Fruit fly (Drosophila melanogaster) Kc167 (cell line): Measurements from ENCODE around the gene fy.

Experiments used
- Myc ChIP-seq: fragments of >200 bp; optimal IDR thresholded peaks from 2 replicates; lab custom pipeline; 2017; ENCODE audit warnings: missing external identifiers
- Sin3A ChIP-seq: fragments of >200 bp; optimal IDR thresholded peaks from 2 replicates; lab custom pipeline; 2018; ENCODE audit warnings: missing external identifiers
- h ChIP-seq: fragments of >200 bp; optimal IDR thresholded peaks from 3 replicates; lab custom pipeline; 2018; ENCODE audit warnings: missing external identifiers
- insv ChIP-seq: fragments of >200 bp; optimal IDR thresholded peaks from 3 replicates; lab custom pipeline; 2018; ENCODE audit warnings: missing external identifiers
- psq ChIP-seq: fragments of >200 bp; optimal IDR thresholded peaks from 2 replicates; lab custom pipeline; 2017; ENCODE audit warnings: missing external identifiers
- ttk ChIP-seq: sonication (Bioruptor generic); optimal IDR thresholded peaks from 2 replicates; lab custom pipeline; 2017; ENCODE audit warnings: missing external identifiers

fy gene

dm6 chr2L:8402928-8403285 is at the start of gene fy:
Gene fy (minus strand): TSS chr2L:8403280.
- TF ChIP-seq Myc = no peak
- TF ChIP-seq psq (lab: Kevin White, UChicago) = no peak
- no peak for TF ChIP-seq h (lab: Kevin White, UChicago)
- TF ChIP-seq Sin3A (lab: Kevin White, UChicago) = no peak
- TF ChIP-seq insv (lab: Kevin White, UChicago) = no peak
- TF ChIP-seq ttk (lab: Kevin White, UChicago) = no peak

DNA sequence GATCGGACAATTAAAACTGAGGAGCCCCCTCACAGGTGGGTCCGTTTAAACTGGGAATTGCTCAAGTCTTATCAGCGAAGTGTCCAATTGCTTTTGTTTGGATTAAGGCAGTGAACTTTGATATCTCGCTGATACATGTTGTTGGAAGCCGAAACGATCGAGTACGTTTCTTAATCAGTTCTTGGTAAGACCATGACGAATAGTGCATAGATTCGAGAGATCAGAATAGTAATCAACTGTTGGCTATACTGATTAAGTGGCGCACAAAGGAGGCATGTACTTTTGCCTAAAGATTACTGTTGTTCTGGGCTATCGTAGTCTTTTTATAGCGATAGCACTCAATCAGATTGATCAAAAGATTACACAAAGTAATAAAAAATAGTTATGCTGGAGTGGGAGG is 48.4 kb upstream of the fy start:
- TF ChIP-seq Sin3A (lab: Kevin White, UChicago) = no peak
- no peak for TF ChIP-seq Myc
- no peak for TF ChIP-seq insv (lab: Kevin White, UChicago)
- TF ChIP-seq psq (lab: Kevin White, UChicago) = no peak
- no peak for TF ChIP-seq h (lab: Kevin White, UChicago)
- TF ChIP-seq ttk (lab: Kevin White, UChicago) = no peak

- TF ChIP-seq insv (lab: Kevin White, UChicago) (no peak), psq (lab: Kevin White, UChicago) (no peak), Sin3A (lab: Kevin White, UChicago) (no peak), Myc (no peak), h (lab: Kevin White, UChicago) (no peak), ttk (lab: Kevin White, UChicago) (no peak)
These were observed 46.3 kb upstream of the fy start, which contains the start of gene Aasdh for dm6 chr2L:8449358-8449757. Gene Aasdh (minus strand): TSS chr2L:8449576.

dm6 chr2L:8442147-8442546 is 39.1 kb upstream of the fy start, which contains the start of gene CG31897:
Gene CG31897 (plus strand): TSS chr2L:8442447.
- no peak for TF ChIP-seq psq (lab: Kevin White, UChicago)
- no peak for TF ChIP-seq Myc
- no peak for TF ChIP-seq h (lab: Kevin White, UChicago)
- no peak for TF ChIP-seq ttk (lab: Kevin White, UChicago)
- no peak for TF ChIP-seq insv (lab: Kevin White, UChicago)
- TF ChIP-seq Sin3A (lab: Kevin White, UChicago) = no peak

dm6 chr2L:8438052-8438451 is 35.0 kb upstream of the fy start, which contains the start of gene mus201:
Gene mus201 (plus strand): TSS chr2L:8438169.
- TF ChIP-seq psq (lab: Kevin White, UChicago) (no peak), ttk (lab: Kevin White, UChicago) (no peak), h (lab: Kevin White, UChicago) (no peak)

- TF ChIP-seq ttk (lab: Kevin White, UChicago) (no peak), psq (lab: Kevin White, UChicago) (no peak), insv (lab: Kevin White, UChicago) (no peak), Sin3A (lab: Kevin White, UChicago) (no peak), Myc (no peak), h (lab: Kevin White, UChicago) (no peak)
These were observed 34.1 kb upstream of the fy start, which contains the start of the genes D12 and Chrac-14 for dm6 chr2L:8437176-8437575. Gene D12 (minus strand): TSS chr2L:8437365. Gene Chrac-14 (plus strand): TSS chr2L:8437405.

DNA sequence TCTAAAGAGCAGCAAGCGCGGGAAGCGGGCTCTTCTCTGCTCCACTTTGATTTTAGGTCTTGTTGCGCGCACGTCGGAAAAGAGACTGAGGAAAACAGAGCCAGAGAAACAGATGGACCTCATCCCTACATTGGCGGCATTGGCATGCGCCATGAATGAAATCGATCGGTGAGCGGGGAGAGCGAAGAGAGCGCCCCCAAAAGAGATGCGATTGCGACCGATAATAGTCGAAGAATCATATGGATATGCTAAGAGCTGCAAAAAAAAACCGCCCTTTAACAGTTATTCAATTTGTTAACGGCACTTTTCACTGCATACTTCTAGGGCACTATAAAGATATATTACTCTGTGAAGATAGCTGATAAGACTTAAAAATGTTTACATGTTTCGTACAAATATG is 30.4 kb upstream of the fy start, which contains the start of gene grk:
Gene grk, minus strand, starts transcription at position 87 of the 400 bp plus-strand sequence.
- TF ChIP-seq Myc = no peak

- TF ChIP-seq Sin3A (lab: Kevin White, UChicago) = no peak
- no peak for TF ChIP-seq h (lab: Kevin White, UChicago)
- TF ChIP-seq insv (lab: Kevin White, UChicago) = no peak
- TF ChIP-seq psq (lab: Kevin White, UChicago) = no peak
- TF ChIP-seq ttk (lab: Kevin White, UChicago) = no peak
- no peak for TF ChIP-seq Myc
These were observed 29.1 kb upstream of the fy start for dm6 chr2L:8432130-8432529.

DNA sequence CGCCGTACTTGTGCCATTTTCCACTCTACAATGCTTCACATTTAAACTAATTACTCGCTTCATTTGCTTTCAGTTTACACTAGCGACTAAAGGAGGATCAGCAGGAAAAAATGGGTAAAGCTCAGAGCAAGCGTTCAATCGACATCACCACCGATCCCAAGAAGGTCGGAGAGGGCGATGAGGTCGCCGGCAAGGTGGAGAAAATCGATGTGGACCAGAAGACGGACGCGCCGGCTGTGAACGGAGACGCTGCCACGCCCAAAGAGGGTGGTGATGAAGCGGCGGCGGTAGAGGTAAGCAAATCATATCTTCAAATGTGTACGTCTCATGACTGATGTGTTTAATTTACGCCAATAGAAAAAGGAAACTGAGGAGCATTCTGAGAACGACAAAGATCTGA is 23.7 kb upstream of the fy start:
- TF ChIP-seq h (lab: Kevin White, UChicago) (no peak), Sin3A (lab: Kevin White, UChicago) (no peak), ttk (lab: Kevin White, UChicago) (no peak), insv (lab: Kevin White, UChicago) (no peak)

DNA sequence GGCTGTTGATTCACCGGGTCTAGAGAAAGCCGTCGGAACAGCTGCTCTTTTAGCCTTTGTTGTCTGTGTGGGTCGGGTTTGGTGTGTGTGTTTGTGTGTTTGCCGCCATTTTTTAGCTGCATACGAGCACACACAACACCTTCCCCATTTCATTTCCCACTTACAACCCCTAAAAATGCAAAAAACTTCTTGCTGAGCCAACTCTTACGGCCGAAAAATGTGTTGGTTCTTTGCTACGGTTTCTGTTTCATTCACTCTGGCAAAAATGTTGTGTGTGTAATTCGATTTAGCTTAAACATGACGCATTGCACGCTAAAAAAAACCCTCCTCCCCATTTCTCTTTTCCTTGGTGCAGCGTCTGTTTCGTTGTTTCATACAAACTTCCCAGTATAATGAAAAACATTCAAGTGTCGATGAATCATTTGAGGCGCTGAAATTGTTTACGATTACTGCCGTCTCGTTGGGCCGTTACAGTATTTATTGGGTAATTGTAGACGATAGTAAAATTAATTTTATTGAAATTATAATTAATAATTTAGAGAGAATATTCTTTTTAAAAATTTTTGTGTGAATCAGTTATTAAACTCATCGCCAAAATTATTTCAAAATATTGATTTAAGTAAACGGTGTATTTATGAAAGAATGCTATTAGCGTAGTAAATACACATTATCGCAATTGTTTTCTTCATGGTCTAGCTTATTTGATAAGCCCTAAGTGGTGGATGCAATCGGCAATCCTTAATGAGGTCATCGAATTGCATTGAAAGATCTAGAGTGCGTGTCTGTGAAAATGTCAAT is 23.1 kb upstream of the fy start:
- TF ChIP-seq insv (lab: Kevin White, UChicago) = no peak
- TF ChIP-seq h (lab: Kevin White, UChicago) = no peak
- no peak for TF ChIP-seq Sin3A (lab: Kevin White, UChicago)
- no peak for TF ChIP-seq Myc
- TF ChIP-seq psq (lab: Kevin White, UChicago) = no peak
- TF ChIP-seq ttk (lab: Kevin White, UChicago) = no peak

DNA sequence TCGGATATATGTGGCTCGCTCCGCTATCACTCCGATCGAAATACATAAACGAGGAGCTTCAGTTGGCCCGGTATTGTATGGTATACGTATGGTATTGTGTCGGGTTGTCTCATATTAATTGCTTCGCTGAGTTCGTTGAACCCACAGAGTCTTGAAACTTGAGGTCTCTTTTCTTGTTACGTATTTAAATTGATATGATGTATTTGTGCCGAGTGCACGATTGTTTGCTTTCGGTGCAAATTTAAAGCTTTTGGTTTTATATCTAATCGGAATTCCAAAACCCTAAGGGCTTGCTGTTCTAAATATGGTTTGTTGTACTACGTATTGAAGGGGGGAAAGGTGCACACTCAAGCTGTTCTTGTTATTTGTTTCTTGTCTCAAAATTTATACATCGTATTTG is 22.1 kb upstream of the fy start:
- no peak for TF ChIP-seq ttk (lab: Kevin White, UChicago)

DNA sequence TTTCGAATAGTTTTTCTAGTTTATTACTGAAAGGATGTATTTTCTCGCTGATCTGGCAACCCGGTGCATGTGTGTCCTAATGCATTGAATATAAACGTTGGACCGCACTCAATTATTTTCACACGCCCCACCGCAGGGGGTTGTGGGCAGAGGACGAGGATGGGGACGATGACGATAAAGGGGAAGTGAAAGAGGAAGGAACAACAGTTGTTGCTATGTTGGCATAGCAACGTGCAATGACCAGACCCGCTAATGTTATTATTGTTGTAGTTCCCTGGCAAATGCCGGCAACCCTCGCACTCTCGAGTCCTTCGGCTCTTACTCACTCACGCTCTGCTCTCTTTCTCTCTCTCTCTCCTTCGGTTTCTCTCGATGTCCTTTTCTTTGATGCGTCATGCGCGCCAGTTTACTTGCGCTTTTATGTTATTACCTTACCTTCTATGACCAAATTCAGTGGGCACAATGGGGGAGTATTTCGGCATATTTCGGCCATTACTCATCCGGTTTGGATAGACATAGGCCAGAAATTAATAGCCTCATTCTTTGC is 21.7 kb upstream of the fy start:
- TF ChIP-seq Sin3A (lab: Kevin White, UChicago) = no peak
- TF ChIP-seq ttk (lab: Kevin White, UChicago) = no peak
- TF ChIP-seq psq (lab: Kevin White, UChicago) = no peak
- TF ChIP-seq insv (lab: Kevin White, UChicago) = no peak
- no peak for TF ChIP-seq h (lab: Kevin White, UChicago)
- TF ChIP-seq Myc = no peak
